Worm (Caenorhabditis elegans) whole organism, mixed stage, embryonic: ENCODE measurements around the gene C02B10.6.
"Not testable (repeated sequence)": the region's sequence is repeated elsewhere in the genome, so short reads cannot be mapped to it uniquely, and the experiment has no call there.

ENCODE experiments used
- M03D4.4 ChIP-seq: sonication (generic microtip); optimal IDR thresholded peaks from 2 replicates; lab custom pipeline; 2017; ENCODE audit warnings: mild to moderate bottlenecking, missing genetic modification characterization, missing compliant biosample characterization
- bed-3 ChIP-seq: fragments of 200-800 bp; sonication (Bioruptor generic); optimal IDR thresholded peaks from 3 replicates; lab custom pipeline; 2018; ENCODE audit warnings: mild to moderate bottlenecking, missing genetic modification characterization, moderate library complexity, missing compliant biosample characterization
- blmp-1 ChIP-seq: fragments of 150-350 bp; optimal IDR thresholded peaks from 2 replicates; lab custom pipeline; 2014; ENCODE audit warnings: missing biosample characterization, missing genetic modification characterization
- ceh-39 ChIP-seq: fragments of 150-350 bp; optimal IDR thresholded peaks from 2 replicates; lab custom pipeline; 2014; ENCODE audit warnings: missing biosample characterization, missing genetic modification characterization
- ceh-43 ChIP-seq: fragments of 200-800 bp; sonication (Bioruptor generic); optimal IDR thresholded peaks from 2 replicates; lab custom pipeline; 2018; ENCODE audit warnings: mild to moderate bottlenecking, missing genetic modification characterization, moderate library complexity, missing compliant biosample characterization
- ceh-83 ChIP-seq: fragments of 200-800 bp; sonication (Bioruptor generic); optimal IDR thresholded peaks from 2 replicates; lab custom pipeline; 2018; ENCODE audit warnings: mild to moderate bottlenecking, missing genetic modification characterization, missing compliant biosample characterization
- ces-1 ChIP-seq: fragments of 150-350 bp; optimal IDR thresholded peaks from 2 replicates; lab custom pipeline; 2014; ENCODE audit warnings: missing biosample characterization, missing genetic modification reagents, missing genetic modification characterization
- cnd-1 ChIP-seq: fragments of 200-800 bp; sonication (Bioruptor generic); optimal IDR thresholded peaks from 2 replicates; lab custom pipeline; 2018; ENCODE audit warnings: mild to moderate bottlenecking, missing genetic modification characterization, missing compliant biosample characterization
- drap-1 ChIP-seq: fragments of 200-800 bp; sonication (Bioruptor generic); optimal IDR thresholded peaks from 3 replicates; lab custom pipeline; 2018; ENCODE audit warnings: mild to moderate bottlenecking, missing genetic modification characterization, missing compliant biosample characterization
- elt-1 ChIP-seq: sonication (generic microtip); optimal IDR thresholded peaks from 2 replicates; lab custom pipeline; 2017; ENCODE audit warnings: missing genetic modification characterization, mild to moderate bottlenecking, missing compliant biosample characterization, antibody characterized with exemption, moderate library complexity, borderline replicate concordance; ENCODE audit not compliant: insufficient read depth
- elt-3 ChIP-seq: fragments of 150-350 bp; optimal IDR thresholded peaks from 2 replicates; lab custom pipeline; 2014; ENCODE audit warnings: missing biosample characterization, missing genetic modification characterization
- flh-1 ChIP-seq: fragments of 200-800 bp; sonication (Bioruptor generic); optimal IDR thresholded peaks from 2 replicates; lab custom pipeline; 2018; ENCODE audit warnings: mild to moderate bottlenecking, missing genetic modification characterization, moderate library complexity, missing compliant biosample characterization
- ham-2 ChIP-seq: fragments of 200-800 bp; sonication (Bioruptor generic); optimal IDR thresholded peaks from 2 replicates; lab custom pipeline; 2018; ENCODE audit warnings: mild to moderate bottlenecking, missing genetic modification characterization, missing compliant biosample characterization
- hlh-1 ChIP-seq: fragments of 150-350 bp; optimal IDR thresholded peaks from 2 replicates; lab custom pipeline; 2014; ENCODE audit warnings: missing biosample characterization, missing genetic modification reagents, missing genetic modification characterization
- lin-13 ChIP-seq: fragments of 150-350 bp; optimal IDR thresholded peaks from 2 replicates; lab custom pipeline; 2014; ENCODE audit warnings: missing biosample characterization, missing genetic modification characterization
- lin-32 ChIP-seq: fragments of 200-800 bp; sonication (Bioruptor generic); optimal IDR thresholded peaks from 2 replicates; lab custom pipeline; 2018; ENCODE audit warnings: mild to moderate bottlenecking, missing genetic modification characterization, missing compliant biosample characterization
- lsy-2 ChIP-seq: fragments of 150-350 bp; optimal IDR thresholded peaks from 2 replicates; lab custom pipeline; 2014; ENCODE audit warnings: missing biosample characterization, missing genetic modification characterization
- mab-5 ChIP-seq: fragments of 150-350 bp; optimal IDR thresholded peaks from 2 replicates; lab custom pipeline; 2014; ENCODE audit warnings: missing biosample characterization, missing genetic modification characterization
- mep-1 ChIP-seq: fragments of 150-350 bp; optimal IDR thresholded peaks from 2 replicates; lab custom pipeline; 2017; ENCODE audit warnings: missing biosample characterization, missing genetic modification reagents, missing genetic modification characterization, inconsistent platforms
- mls-2 ChIP-seq: sonication (generic microtip); optimal IDR thresholded peaks from 2 replicates; lab custom pipeline; 2016; ENCODE audit warnings: mild to moderate bottlenecking, missing genetic modification characterization, moderate library complexity, missing compliant biosample characterization
- nhr-12 ChIP-seq: fragments of 150-350 bp; optimal IDR thresholded peaks from 2 replicates; lab custom pipeline; 2014; ENCODE audit warnings: missing biosample characterization, missing genetic modification characterization
- nhr-2 ChIP-seq: fragments of 150-350 bp; optimal IDR thresholded peaks from 2 replicates; lab custom pipeline; 2014; ENCODE audit warnings: missing biosample characterization, missing genetic modification characterization
- nhr-237 ChIP-seq: fragments of 150-350 bp; optimal IDR thresholded peaks from 2 replicates; lab custom pipeline; 2014; ENCODE audit warnings: missing biosample characterization, missing genetic modification characterization
- nhr-28 ChIP-seq: fragments of 150-350 bp; optimal IDR thresholded peaks from 2 replicates; lab custom pipeline; 2014; ENCODE audit warnings: missing biosample characterization, missing genetic modification characterization
- nhr-76 ChIP-seq: sonication (generic microtip); optimal IDR thresholded peaks from 2 replicates; lab custom pipeline; 2017; ENCODE audit warnings: missing biosample characterization, missing genetic modification characterization
- pha-4 ChIP-seq: fragments of 150-350 bp; optimal IDR thresholded peaks from 2 replicates; lab custom pipeline; 2018; ENCODE audit warnings: missing biosample characterization, missing genetic modification reagents, missing genetic modification characterization
- sem-2 ChIP-seq: fragments of 200-800 bp; sonication (Bioruptor generic); optimal IDR thresholded peaks from 2 replicates; lab custom pipeline; 2018; ENCODE audit warnings: mild to moderate bottlenecking, missing genetic modification characterization, missing compliant biosample characterization
- snpc-4 ChIP-seq: fragments of 150-350 bp; optimal IDR thresholded peaks from 2 replicates; lab custom pipeline; 2014; ENCODE audit warnings: missing biosample characterization, missing genetic modification characterization
- sptf-1 ChIP-seq: sonication (generic microtip); optimal IDR thresholded peaks from 2 replicates; lab custom pipeline; 2017; ENCODE audit warnings: mild to moderate bottlenecking, missing genetic modification characterization, moderate library complexity, missing compliant biosample characterization
- tbx-8 ChIP-seq: fragments of 200-800 bp; sonication (Bioruptor generic); optimal IDR thresholded peaks from 2 replicates; lab custom pipeline; 2018; ENCODE audit warnings: mild to moderate bottlenecking, missing genetic modification characterization, moderate library complexity, missing compliant biosample characterization
- unc-120 ChIP-seq: sonication (generic microtip); optimal IDR thresholded peaks from 2 replicates; lab custom pipeline; 2017; ENCODE audit warnings: missing genetic modification characterization, missing compliant biosample characterization; ENCODE audit not compliant: poor library complexity, severe bottlenecking
- unc-39 ChIP-seq: fragments of 150-350 bp; optimal IDR thresholded peaks from 2 replicates; lab custom pipeline; 2014; ENCODE audit warnings: missing biosample characterization, missing genetic modification characterization
- unc-62 ChIP-seq: fragments of 150-350 bp; optimal IDR thresholded peaks from 2 replicates; lab custom pipeline; 2014; ENCODE audit warnings: missing biosample characterization, missing genetic modification reagents, missing genetic modification characterization
- zip-8 ChIP-seq: fragments of 150-350 bp; optimal IDR thresholded peaks from 2 replicates; lab custom pipeline; 2014; ENCODE audit warnings: missing biosample characterization, missing genetic modification characterization
- ztf-11 ChIP-seq: fragments of 150-350 bp; optimal IDR thresholded peaks from 2 replicates; lab custom pipeline; 2014; ENCODE audit warnings: missing biosample characterization, missing genetic modification characterization

The C02B10.6 gene

ce11 chrIV:5062278-5062677, 8.4 kb upstream of the C02B10.6 start, which contains the start of gene msp-57:
TSS of gene msp-57 (plus strand) at chrIV:5062578.
- not testable (repeated sequence) for TF ChIP-seq zip-8 (tag; lab: Kevin White, UChicago); blmp-1; M03D4.4 (tag; lab: Kevin White, UChicago)
- TF ChIP-seq, all 35 proteins: peak for 0; not testable (repeated sequence) for 35

- TF ChIP-seq nhr-28 (tag; lab: Kevin White, UChicago) (no peak), nhr-12 (no peak)
- TF ChIP-seq, all 35 proteins: peak for 0
These were observed 7.4 kb upstream of the C02B10.6 start for ce11 chrIV:5063297-5063696.

ce11 chrIV:5064961-5065360, 5.7 kb upstream of the C02B10.6 start, which contains the start of gene msp-53:
TSS of gene msp-53 (minus strand) at chrIV:5065061.
- TF ChIP-seq nhr-12; unc-120; unc-62 (GFP tag; lab: Kevin White, UChicago): not testable (repeated sequence)
- TF ChIP-seq, all 35 proteins: peak for 0; not testable (repeated sequence) for 35

- not testable (repeated sequence) for TF ChIP-seq nhr-12; mep-1; zip-8 (tag; lab: Kevin White, UChicago)
- TF ChIP-seq, all 35 proteins: peak for 0; not testable (repeated sequence) for 35
These were observed 3.8 kb upstream of the C02B10.6 start, which contains the start of gene ttbk-2.2 for ce11 chrIV:5066887-5067286. TSS of gene ttbk-2.2 (minus strand) at chrIV:5066987.

ce11 chrIV:5068541-5068940, 2.2 kb upstream of the C02B10.6 start, which contains the start of the genes R13H9.6 and rmd-6:
TSS of gene R13H9.6 (minus strand) at chrIV:5068641.
TSS of gene rmd-6 (plus strand) at chrIV:5068845.
- not testable (repeated sequence) for TF ChIP-seq tbx-8; unc-120; ceh-39 (tag; lab: Kevin White, UChicago)

- TF ChIP-seq ham-2 (GFP tag; lab: Kevin White, UChicago) (no peak), ceh-83 (no peak), lin-32 (GFP tag; lab: Kevin White, UChicago) (no peak), cnd-1 (no peak), unc-120 (no peak)
These were observed 3.1 kb downstream of the C02B10.6 start for ce11 chrIV:5073836-5074235.

ce11 chrIV:5076607-5077006, 5.9 kb downstream of the C02B10.6 start:
- TF ChIP-seq M03D4.4 (tag; lab: Kevin White, UChicago) (no peak), hlh-1 (tag; lab: Kevin White, UChicago) (peak; percentile 74), drap-1 (GFP tag; lab: Kevin White, UChicago) (no peak), ceh-83 (no peak), nhr-12 (no peak), lsy-2 (tag; lab: Kevin White, UChicago) (no peak), bed-3 (GFP tag; lab: Kevin White, UChicago) (no peak), elt-1 (no peak), zip-8 (tag; lab: Kevin White, UChicago) (peak; percentile 45), lin-32 (GFP tag; lab: Kevin White, UChicago) (peak; percentile 36), mls-2 (no peak), unc-120 (no peak), pha-4 (tag; lab: Kevin White, UChicago) (no peak), lin-13 (tag; lab: Kevin White, UChicago) (no peak), nhr-237 (tag; lab: Kevin White, UChicago) (no peak), elt-3 (tag; lab: Kevin White, UChicago) (no peak), ceh-39 (tag; lab: Kevin White, UChicago) (peak; percentile 26), tbx-8 (no peak), ceh-43 (GFP tag; lab: Kevin White, UChicago) (no peak), snpc-4 (tag; lab: Kevin White, UChicago) (no peak), nhr-2 (peak; percentile 48), ham-2 (GFP tag; lab: Kevin White, UChicago) (no peak), unc-39 (tag; lab: Kevin White, UChicago) (no peak), nhr-76 (no peak), sem-2 (no peak), mab-5 (tag; lab: Kevin White, UChicago) (no peak), blmp-1 (no peak), ces-1 (GFP tag; lab: Kevin White, UChicago) (no peak), sptf-1 (tag; lab: Kevin White, UChicago) (no peak), mep-1 (no peak), unc-62 (GFP tag; lab: Kevin White, UChicago) (peak; percentile 62), nhr-28 (tag; lab: Kevin White, UChicago) (no peak), ztf-11 (no peak), cnd-1 (no peak), flh-1 (no peak)
